Fruit fly (Drosophila melanogaster): Measurements from ENCODE around the gene Gr22e.

Gr22e gene

dm6 chr2L:1783762-1784161 lies at the start of gene Gr22e:
Gene Gr22e (plus strand): TSS chr2L:1784062.
- no peak for TF ChIP-seq CG8478 (optimal IDR thresholded peaks at IDR 0.05)
- no peak for TF ChIP-seq EcR (GFP tag; optimal IDR thresholded peaks at IDR 0.05)
- no peak for TF ChIP-seq Dll (optimal IDR thresholded peaks at IDR 0.05)
- TF ChIP-seq usp (GFP tag; optimal IDR thresholded peaks at IDR 0.05) = no peak
- no peak for TF ChIP-seq psq (optimal IDR thresholded peaks at IDR 0.05)
- TF ChIP-seq pan (optimal IDR thresholded peaks at IDR 0.05) = no peak

- TF ChIP-seq CG8478 (optimal IDR thresholded peaks at IDR 0.05) = no peak
- no peak for TF ChIP-seq psq (optimal IDR thresholded peaks at IDR 0.05)
- TF ChIP-seq Dll (optimal IDR thresholded peaks at IDR 0.05) = no peak
- no peak for TF ChIP-seq pan (optimal IDR thresholded peaks at IDR 0.05)
- TF ChIP-seq EcR (GFP tag; optimal IDR thresholded peaks at IDR 0.05) = no peak
- no peak for TF ChIP-seq usp (GFP tag; optimal IDR thresholded peaks at IDR 0.05)
Observed at dm6 chr2L:1735133-1735532, 48.7 kb upstream of the Gr22e start.

- TF ChIP-seq pan (optimal IDR thresholded peaks at IDR 0.05) (peak; percentile 49), psq (optimal IDR thresholded peaks at IDR 0.05) (no peak)
Observed at dm6 chr2L:1737057-1737581, 46.7 kb upstream of the Gr22e start.

- no peak for TF ChIP-seq psq (optimal IDR thresholded peaks at IDR 0.05)
- TF ChIP-seq EcR (GFP tag; optimal IDR thresholded peaks at IDR 0.05) = no peak
- no peak for TF ChIP-seq CG8478 (optimal IDR thresholded peaks at IDR 0.05)
- TF ChIP-seq usp (GFP tag; optimal IDR thresholded peaks at IDR 0.05) = no peak
- no peak for TF ChIP-seq pan (optimal IDR thresholded peaks at IDR 0.05)
- TF ChIP-seq Dll (optimal IDR thresholded peaks at IDR 0.05) = no peak
Observed at dm6 chr2L:1738054-1738453, 45.8 kb upstream of the Gr22e start.

dm6 chr2L:1740095-1740494 lies 43.8 kb upstream of the Gr22e start:
- TF ChIP-seq usp (GFP tag; optimal IDR thresholded peaks at IDR 0.05) = no peak
- no peak for TF ChIP-seq Dll (optimal IDR thresholded peaks at IDR 0.05)
- TF ChIP-seq pan (optimal IDR thresholded peaks at IDR 0.05) = no peak
- TF ChIP-seq CG8478 (optimal IDR thresholded peaks at IDR 0.05) = no peak
- no peak for TF ChIP-seq psq (optimal IDR thresholded peaks at IDR 0.05)
- no peak for TF ChIP-seq EcR (GFP tag; optimal IDR thresholded peaks at IDR 0.05)

dm6 chr2L:1743800-1744199 lies 40.1 kb upstream of the Gr22e start:
- TF ChIP-seq psq (optimal IDR thresholded peaks at IDR 0.05) (no peak), pan (optimal IDR thresholded peaks at IDR 0.05) (no peak), CG8478 (optimal IDR thresholded peaks at IDR 0.05) (no peak), usp (GFP tag; optimal IDR thresholded peaks at IDR 0.05) (no peak), Dll (optimal IDR thresholded peaks at IDR 0.05) (no peak), EcR (GFP tag; optimal IDR thresholded peaks at IDR 0.05) (no peak)

- no peak for TF ChIP-seq usp (GFP tag; optimal IDR thresholded peaks at IDR 0.05)
- TF ChIP-seq CG8478 (optimal IDR thresholded peaks at IDR 0.05) = no peak
- no peak for TF ChIP-seq Dll (optimal IDR thresholded peaks at IDR 0.05)
- no peak for TF ChIP-seq pan (optimal IDR thresholded peaks at IDR 0.05)
- no peak for TF ChIP-seq EcR (GFP tag; optimal IDR thresholded peaks at IDR 0.05)
- no peak for TF ChIP-seq psq (optimal IDR thresholded peaks at IDR 0.05)
Observed at dm6 chr2L:1748410-1748809, 35.5 kb upstream of the Gr22e start.

dm6 chr2L:1751953-1752352 lies 31.9 kb upstream of the Gr22e start, which contains the start of the genes CG17712 and CG17648:
Gene CG17712 (minus strand): TSS chr2L:1752122.
Gene CG17648 (plus strand): TSS chr2L:1752308.
- TF ChIP-seq usp (GFP tag; optimal IDR thresholded peaks at IDR 0.05) (no peak), EcR (GFP tag; optimal IDR thresholded peaks at IDR 0.05) (no peak), CG8478 (optimal IDR thresholded peaks at IDR 0.05) (no peak), psq (optimal IDR thresholded peaks at IDR 0.05) (no peak), Dll (optimal IDR thresholded peaks at IDR 0.05) (no peak), pan (optimal IDR thresholded peaks at IDR 0.05) (no peak)

dm6 chr2L:1756351-1756750 lies 27.5 kb upstream of the Gr22e start, which contains the start of gene Gr22f:
Gene Gr22f (minus strand): TSS chr2L:1756451.
- TF ChIP-seq CG8478 (optimal IDR thresholded peaks at IDR 0.05) = no peak
- no peak for TF ChIP-seq EcR (GFP tag; optimal IDR thresholded peaks at IDR 0.05)
- no peak for TF ChIP-seq pan (optimal IDR thresholded peaks at IDR 0.05)
- TF ChIP-seq Dll (optimal IDR thresholded peaks at IDR 0.05) = no peak
- no peak for TF ChIP-seq psq (optimal IDR thresholded peaks at IDR 0.05)
- no peak for TF ChIP-seq usp (GFP tag; optimal IDR thresholded peaks at IDR 0.05)

- no peak for TF ChIP-seq psq (optimal IDR thresholded peaks at IDR 0.05)
- no peak for TF ChIP-seq pan (optimal IDR thresholded peaks at IDR 0.05)
- no peak for TF ChIP-seq CG8478 (optimal IDR thresholded peaks at IDR 0.05)
- no peak for TF ChIP-seq Dll (optimal IDR thresholded peaks at IDR 0.05)
- TF ChIP-seq EcR (GFP tag; optimal IDR thresholded peaks at IDR 0.05) = no peak
- TF ChIP-seq usp (GFP tag; optimal IDR thresholded peaks at IDR 0.05) = no peak
Observed at dm6 chr2L:1758853-1759252, 25.0 kb upstream of the Gr22e start, which contains the start of gene CG17650. Gene CG17650 (minus strand): TSS chr2L:1759093.

dm6 chr2L:1787929-1788328 lies 4.1 kb downstream of the Gr22e start:
- TF ChIP-seq usp (GFP tag; optimal IDR thresholded peaks at IDR 0.05) = no peak
- no peak for TF ChIP-seq EcR (GFP tag; optimal IDR thresholded peaks at IDR 0.05)
- TF ChIP-seq psq (optimal IDR thresholded peaks at IDR 0.05) = no peak
- TF ChIP-seq Dll (optimal IDR thresholded peaks at IDR 0.05) = no peak
- TF ChIP-seq pan (optimal IDR thresholded peaks at IDR 0.05) = no peak
- no peak for TF ChIP-seq CG8478 (optimal IDR thresholded peaks at IDR 0.05)

- TF ChIP-seq EcR (GFP tag; optimal IDR thresholded peaks at IDR 0.05) = no peak
- TF ChIP-seq CG8478 (optimal IDR thresholded peaks at IDR 0.05) = no peak
- TF ChIP-seq Dll (optimal IDR thresholded peaks at IDR 0.05) = no peak
- TF ChIP-seq psq (optimal IDR thresholded peaks at IDR 0.05) = no peak
Observed at dm6 chr2L:1790261-1790660, 6.4 kb downstream of the Gr22e start, which contains the start of gene Gr22d. Gene Gr22d (minus strand): TSS chr2L:1790361.

- no peak for TF ChIP-seq pan (optimal IDR thresholded peaks at IDR 0.05)
- no peak for TF ChIP-seq CG8478 (optimal IDR thresholded peaks at IDR 0.05)
- TF ChIP-seq usp (GFP tag; optimal IDR thresholded peaks at IDR 0.05) = no peak
- no peak for TF ChIP-seq EcR (GFP tag; optimal IDR thresholded peaks at IDR 0.05)
- TF ChIP-seq psq (optimal IDR thresholded peaks at IDR 0.05) = no peak
- TF ChIP-seq Dll (optimal IDR thresholded peaks at IDR 0.05) = no peak
Observed at dm6 chr2L:1791723-1792122, 7.9 kb downstream of the Gr22e start, which contains the start of gene Gr22c. Gene Gr22c (minus strand): TSS chr2L:1791823.

Data from whole organism.